Worm (Caenorhabditis elegans): ENCODE measurements around the gene unc-76.

Gene unc-76

DNA sequence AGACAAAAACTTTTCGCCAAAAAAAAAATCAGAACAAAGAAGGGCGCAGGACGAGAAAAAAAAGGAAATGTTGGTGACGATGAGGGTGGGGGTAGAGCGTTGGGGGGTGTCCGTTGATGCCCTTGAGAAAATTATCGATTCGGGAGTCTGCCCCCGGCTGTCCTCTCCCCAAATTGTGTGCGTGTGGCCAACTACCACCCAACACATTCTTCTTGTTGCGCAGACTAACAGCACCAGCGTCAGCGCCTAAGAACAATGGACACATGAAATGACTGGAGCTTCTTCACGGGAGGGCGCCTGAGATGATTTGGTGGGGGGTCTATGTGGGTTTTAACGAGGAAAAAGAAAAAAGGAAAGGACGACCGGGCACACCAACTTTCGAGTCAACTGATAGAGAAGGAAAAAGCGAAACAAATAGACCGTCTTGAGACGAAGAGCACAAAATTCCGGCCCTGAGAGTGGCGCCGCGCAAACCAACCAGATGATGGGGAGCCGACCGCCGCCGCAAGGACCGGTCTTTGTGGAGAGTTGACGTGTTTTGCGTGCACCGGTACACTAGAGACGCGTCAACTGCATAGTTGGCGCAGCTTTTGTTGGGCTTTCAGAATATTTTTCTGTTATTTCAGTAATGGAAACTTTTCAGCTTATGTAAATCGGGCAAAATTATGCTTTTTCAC, 6.4 kb upstream of the unc-76 start, which contains the start of gene C25D7.9:
TSS of gene C25D7.9 (plus strand) at position 68 of the 677 bp plus-strand sequence.
- TF ChIP-seq arid-1 (GFP tag; conservative IDR thresholded peaks at IDR 0.05) (no peak), cey-2 (tag; optimal IDR thresholded peaks at IDR 0.05; ENCODE audit: borderline replicate concordance, insufficient read depth) (no peak), egl-43 (GFP tag; IDR thresholded peaks at IDR 0.05) (0 out of 2 replicates have a peak, but pooled peaks have one; percentile 34), nhr-77 (tag; optimal IDR thresholded peaks at IDR 0.05) (peak; percentile 16), dmd-6 (GFP tag; IDR thresholded peaks at IDR 0.05) (peak; percentile 7; the same call in 1 of the 2 replicates), mxl-2 (GFP tag; conservative IDR thresholded peaks at IDR 0.05) (no peak), lsy-2 (tag; optimal IDR thresholded peaks at IDR 0.05) (peak in 1 of 2 experiments; percentile 28), rbr-2 (tag; optimal IDR thresholded peaks at IDR 0.05) (peak; percentile 15), lin-13 (GFP tag; optimal IDR thresholded peaks at IDR 0.05) (peak; percentile 10), ztf-11 (tag; optimal IDR thresholded peaks at IDR 0.05) (no peak), spr-3 (GFP tag; optimal IDR thresholded peaks at IDR 0.05) (peak; percentile 38), hmg-1.1 (GFP tag; IDR thresholded peaks at IDR 0.05) (peak; percentile 40; the same call in 1 of the 2 replicates), Y5F2A.4 (GFP tag; optimal IDR thresholded peaks at IDR 0.05) (no peak), ztf-7 (tag; optimal IDR thresholded peaks at IDR 0.05) (no peak), F44E2.7 (GFP tag; IDR thresholded peaks at IDR 0.05) (no peak), dmd-9 (GFP tag; IDR thresholded peaks at IDR 0.05) (peak; percentile 49; the same call in 1 of the 2 replicates), hif-1 (tag; optimal IDR thresholded peaks at IDR 0.05) (peak in 1 of 2 experiments; percentile 21), mep-1 (tag; optimal IDR thresholded peaks at IDR 0.05) (peak; percentile 28), ceh-20 (GFP tag; IDR thresholded peaks at IDR 0.05) (no peak), nhr-76 (tag; optimal IDR thresholded peaks at IDR 0.05) (no peak), ctbp-1 (GFP tag; IDR thresholded peaks at IDR 0.05) (no peak), snpc-1.2 (GFP tag; IDR thresholded peaks at IDR 0.05) (no peak), lin-38 (GFP tag; IDR thresholded peaks at IDR 0.05) (0 out of 2 replicates have a peak, but pooled peaks have one; percentile 7), R02D3.7 (tag; optimal IDR thresholded peaks at IDR 0.05) (no peak), lin-15B (tag; optimal IDR thresholded peaks at IDR 0.05) (no peak), hlh-11 (tag; optimal IDR thresholded peaks at IDR 0.05) (peak; percentile 56), mes-2 (tag; optimal IDR thresholded peaks at IDR 0.05; ENCODE audit: poor library complexity, severe bottlenecking) (peak; percentile 53), dpl-1 (GFP tag; optimal IDR thresholded peaks at IDR 0.05) (peak; percentile 31), set-16 (GFP tag; IDR thresholded peaks at IDR 0.05) (peak; percentile 52), dve-1 (tag; optimal IDR thresholded peaks at IDR 0.05; ENCODE audit: insufficient read depth) (peak; percentile 26), zfp-3 (GFP tag; conservative IDR thresholded peaks at IDR 0.05) (no peak), nhr-6 (tag; optimal IDR thresholded peaks at IDR 0.05) (peak; percentile 60)

DNA sequence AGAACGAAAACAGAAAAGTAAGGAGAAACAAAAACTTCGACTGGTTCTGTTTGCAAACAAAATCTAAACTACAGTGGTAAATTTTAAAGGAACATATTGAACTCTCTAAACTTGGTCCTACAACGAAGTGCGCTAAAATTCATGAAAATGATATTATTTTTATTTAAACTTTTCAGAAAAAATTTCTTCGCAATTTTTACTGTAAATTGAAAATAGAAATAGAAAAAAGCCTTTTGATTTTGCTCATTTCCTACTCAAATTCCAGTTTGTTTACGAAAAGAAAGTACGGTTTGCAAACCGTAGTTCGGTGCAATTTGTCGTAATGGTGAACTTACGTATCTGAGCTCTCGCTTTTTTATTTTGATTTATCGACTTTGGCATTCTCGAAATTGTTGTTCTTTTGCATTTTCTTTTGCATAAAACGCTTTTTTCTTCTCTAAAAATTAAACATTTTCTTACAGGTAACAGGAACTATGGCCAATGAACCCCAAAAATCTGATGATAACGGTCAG, 5.7 kb upstream of the unc-76 start, which contains the start of gene otub-1:
TSS of gene otub-1 (plus strand) at position 462 of the 512 bp plus-strand sequence.
- TF ChIP-seq aha-1 (tag) (peak; percentile 81), ctbp-1 (GFP tag; IDR thresholded peaks at IDR 0.05) (no peak), unc-62 (GFP tag; optimal IDR thresholded peaks at IDR 0.05 in 1 of 2) (peak in 1 of 2 experiments; percentile 47), unc-62 (tag; optimal IDR thresholded peaks at IDR 0.05) (no peak), nhr-111 (GFP tag; optimal IDR thresholded peaks at IDR 0.05) (no peak), saeg-2 (GFP tag; IDR thresholded peaks at IDR 0.05) (no peak), dmd-8 (GFP tag; IDR thresholded peaks at IDR 0.05) (no peak), daf-16 (GFP tag; optimal IDR thresholded peaks at IDR 0.05) (no peak), daf-16 (tag; optimal IDR thresholded peaks at IDR 0.05) (peak; percentile 1), unc-130 (GFP tag; optimal IDR thresholded peaks at IDR 0.05) (peak; percentile 75)

Measured in whole organism, L4 larva.